Worm (Caenorhabditis elegans) whole organism, dauer: ENCODE results near the gene F32D8.7.

Source experiments
- unc-62 ChIP-seq: sonication (generic microtip); optimal IDR thresholded peaks from 2 replicates; lab custom pipeline; 2017; ENCODE audit warnings: missing biosample characterization, missing genetic modification reagents, missing genetic modification characterization

The F32D8.7 gene

ce11 chrV:10897106-10897171 lies 1.3 kb upstream of the F32D8.7 start, which contains the start of gene sec-61.G:
Gene sec-61.G, minus strand, starts transcription at chrV:10897143.
- no peak for TF ChIP-seq unc-62 (GFP tag; lab: Kevin White, UChicago)

ce11 chrV:10897172-10897571 lies 1.1 kb upstream of the F32D8.7 start:
- TF ChIP-seq unc-62 (GFP tag; lab: Kevin White, UChicago), result no peak

- no peak for TF ChIP-seq unc-62 (GFP tag; lab: Kevin White, UChicago)
Observed at ce11 chrV:10898629-10899028, 394 bp downstream of the F32D8.7 start.

- no peak for TF ChIP-seq unc-62 (GFP tag; lab: Kevin White, UChicago)
Observed at ce11 chrV:10901125-10901524, 2.9 kb downstream of the F32D8.7 start, which contains the start of gene spp-16. Gene spp-16, minus strand, starts transcription at chrV:10901303.

ce11 chrV:10902682-10903081 lies 4.4 kb downstream of the F32D8.7 start, which contains the start of gene F32D8.8:
Gene F32D8.8, minus strand, starts transcription at chrV:10902782.
- TF ChIP-seq unc-62 (GFP tag; lab: Kevin White, UChicago), result no peak

ce11 chrV:10903748-10904147 lies 5.5 kb downstream of the F32D8.7 start, which contains the start of gene F32D8.15:
Gene F32D8.15, plus strand, starts transcription at chrV:10904048.
- TF ChIP-seq unc-62 (GFP tag; lab: Kevin White, UChicago), result no peak

ce11 chrV:10904795-10905194 lies 6.6 kb downstream of the F32D8.7 start:
- TF ChIP-seq unc-62 (GFP tag; lab: Kevin White, UChicago), result no peak

ce11 chrV:10909071-10909470 lies 10.8 kb downstream of the F32D8.7 start, which contains the start of gene zzz-1:
Gene zzz-1, minus strand, starts transcription at chrV:10909171.
- no peak for TF ChIP-seq unc-62 (GFP tag; lab: Kevin White, UChicago)

- no peak for TF ChIP-seq unc-62 (GFP tag; lab: Kevin White, UChicago)
Observed at ce11 chrV:10909959-10910358, 11.7 kb downstream of the F32D8.7 start.

- no peak for TF ChIP-seq unc-62 (GFP tag; lab: Kevin White, UChicago)
Observed at ce11 chrV:10915922-10916321, 17.7 kb downstream of the F32D8.7 start.

- no peak for TF ChIP-seq unc-62 (GFP tag; lab: Kevin White, UChicago)
Observed at ce11 chrV:10918373-10918772, 20.1 kb downstream of the F32D8.7 start, which contains the start of gene F58B4.2. Gene F58B4.2, minus strand, starts transcription at chrV:10918473.

- no peak for TF ChIP-seq unc-62 (GFP tag; lab: Kevin White, UChicago)
Observed at ce11 chrV:10921747-10922146, 23.5 kb downstream of the F32D8.7 start, which contains the start of gene nas-31. Gene nas-31, minus strand, starts transcription at chrV:10921847.

- no peak for TF ChIP-seq unc-62 (GFP tag; lab: Kevin White, UChicago)
Observed at ce11 chrV:10923229-10923628, 25.0 kb downstream of the F32D8.7 start, which contains the start of gene F58B4.7. Gene F58B4.7, minus strand, starts transcription at chrV:10923329.

ce11 chrV:10924731-10925130 lies 26.5 kb downstream of the F32D8.7 start, which contains the start of gene F58B4.6:
Gene F58B4.6, plus strand, starts transcription at chrV:10925031.
- no peak for TF ChIP-seq unc-62 (GFP tag; lab: Kevin White, UChicago)

ce11 chrV:10925658-10926057 lies 27.4 kb downstream of the F32D8.7 start:
- no peak for TF ChIP-seq unc-62 (GFP tag; lab: Kevin White, UChicago)

ce11 chrV:10929511-10929910 lies 31.3 kb downstream of the F32D8.7 start, which contains the start of gene F58B4.3:
Gene F58B4.3, plus strand, starts transcription at chrV:10929811.
- TF ChIP-seq unc-62 (GFP tag; lab: Kevin White, UChicago), result no peak

ce11 chrV:10931189-10931588 lies 33.0 kb downstream of the F32D8.7 start, which contains the start of gene scvp-1:
Gene scvp-1, minus strand, starts transcription at chrV:10931289.
- no peak for TF ChIP-seq unc-62 (GFP tag; lab: Kevin White, UChicago)

ce11 chrV:10932411-10932810 lies 34.2 kb downstream of the F32D8.7 start, which contains the start of gene F58B4.5:
Gene F58B4.5, plus strand, starts transcription at chrV:10932693.
- TF ChIP-seq unc-62 (GFP tag; lab: Kevin White, UChicago), result no peak
